Fruit fly (Drosophila melanogaster) whole organism, embryonic: ENCODE measurements around the gene Naam.

Experiments used
- ATbp ChIP-seq: fragments of 200-800 bp; sonication (Bioruptor generic); optimal IDR thresholded peaks from 2 replicates; lab custom pipeline; 2017; ENCODE audit warnings: missing biosample characterization, mild to moderate bottlenecking, missing genetic modification characterization, missing genetic modification reagents
- Abd-B ChIP-seq: fragments of 200-800 bp; sonication (Bioruptor generic); optimal IDR thresholded peaks from 2 replicates; lab custom pipeline; 2018; ENCODE audit warnings: missing biosample characterization, mild to moderate bottlenecking, missing genetic modification characterization, moderate library complexity
- Antp ChIP-seq: fragments of 200-800 bp; sonication (Bioruptor generic); optimal IDR thresholded peaks from 3 replicates; lab custom pipeline; 2016; ENCODE audit warnings: missing biosample characterization, missing genetic modification characterization
- Asciz ChIP-seq: fragments of 200-800 bp; sonication (Bioruptor generic); optimal IDR thresholded peaks from 2 replicates; lab custom pipeline; 2017; ENCODE audit warnings: missing biosample characterization, mild to moderate bottlenecking, missing genetic modification characterization, missing genetic modification reagents
- B-H2 ChIP-seq: fragments of 200-800 bp; sonication (Bioruptor generic); optimal IDR thresholded peaks from 2 replicates; lab custom pipeline; 2018; ENCODE audit warnings: missing biosample characterization, mild to moderate bottlenecking, missing genetic modification characterization
- CG15601 ChIP-seq: fragments of 200-800 bp; sonication (Bioruptor generic); optimal IDR thresholded peaks from 3 replicates; lab custom pipeline; 2019; ENCODE audit warnings: missing biosample characterization, mild to moderate bottlenecking, missing genetic modification characterization, moderate library complexity
- CG1647 ChIP-seq: fragments of 200-800 bp; sonication (Bioruptor generic); optimal IDR thresholded peaks from 3 replicates; lab custom pipeline; 2016; ENCODE audit warnings: missing biosample characterization, missing genetic modification characterization
- CG17829 ChIP-seq: fragments of 200-800 bp; optimal IDR thresholded peaks from 2 replicates; lab custom pipeline; 2019; ENCODE audit warnings: missing biosample characterization, mild to moderate bottlenecking, missing genetic modification characterization, moderate library complexity
- CG32767 ChIP-seq: fragments of 200-800 bp; sonication (Bioruptor generic); IDR thresholded peaks from 2 replicates; pipeline ENCODE4 v1.3.6; 2022; ENCODE audit warnings: missing biosample characterization, missing genetic modification characterization
- CG32772 ChIP-seq: fragments of 200-800 bp; sonication (Bioruptor generic); IDR thresholded peaks from 2 replicates; pipeline ENCODE4 v1.3.6; 2022; ENCODE audit warnings: missing biosample characterization, missing genetic modification characterization
- CG4730 ChIP-seq: fragments of 200-800 bp; sonication (Bioruptor generic); IDR thresholded peaks from 2 replicates; pipeline ENCODE4 v1.3.6; 2022; ENCODE audit warnings: missing biosample characterization, missing genetic modification characterization
- CG4854 ChIP-seq: fragments of 200-800 bp; sonication (Bioruptor generic); optimal IDR thresholded peaks from 2 replicates; lab custom pipeline; 2016; ENCODE audit warnings: missing biosample characterization, missing genetic modification characterization, inconsistent platforms
- CG5245 ChIP-seq: fragments of 200-800 bp; sonication (Bioruptor generic); optimal IDR thresholded peaks from 3 replicates; lab custom pipeline; 2016; ENCODE audit warnings: missing biosample characterization, missing genetic modification characterization
- CG5953 ChIP-seq: fragments of 200-800 bp; sonication (Bioruptor generic); IDR thresholded peaks from 2 replicates; pipeline ENCODE4 v1.3.6; 2022; ENCODE audit warnings: missing biosample characterization, missing genetic modification characterization
- CG6683 ChIP-seq: fragments of 200-800 bp; sonication (Bioruptor generic); optimal IDR thresholded peaks from 2 replicates; lab custom pipeline; 2017; ENCODE audit warnings: missing biosample characterization, mild to moderate bottlenecking, missing genetic modification characterization, missing genetic modification reagents
- CG6765 ChIP-seq: fragments of 200-800 bp; sonication (Bioruptor generic); optimal IDR thresholded peaks from 3 replicates; lab custom pipeline; 2017; ENCODE audit warnings: missing biosample characterization, mild to moderate bottlenecking, missing genetic modification characterization
- CG7839 ChIP-seq: fragments of 200-800 bp; sonication (Bioruptor generic); optimal IDR thresholded peaks from 3 replicates; lab custom pipeline; 2018; ENCODE audit warnings: missing biosample characterization, mild to moderate bottlenecking, missing genetic modification characterization, moderate library complexity
- CG8944 ChIP-seq: fragments of 200-800 bp; sonication (Bioruptor generic); optimal IDR thresholded peaks from 3 replicates; lab custom pipeline; 2016; ENCODE audit warnings: missing biosample characterization, missing genetic modification characterization
- CG9932 ChIP-seq: fragments of 200-800 bp; sonication (Bioruptor generic); IDR thresholded peaks from 2 replicates; pipeline ENCODE4 v1.3.6; 2022; ENCODE audit warnings: missing biosample characterization, missing genetic modification characterization
- HLH4C ChIP-seq: fragments of 200-800 bp; sonication (Bioruptor generic); IDR thresholded peaks from 3 replicates; pipeline ENCODE4 v1.3.6; 2022; ENCODE audit warnings: missing biosample characterization, missing genetic modification characterization; ENCODE audit not compliant: partially characterized antibody
- Hey ChIP-seq: fragments of 200-800 bp; sonication (Bioruptor generic); optimal IDR thresholded peaks from 3 replicates; lab custom pipeline; 2018; ENCODE audit warnings: missing biosample characterization, mild to moderate bottlenecking, missing genetic modification characterization
- HmgZ ChIP-seq: fragments of 200-800 bp; sonication (Bioruptor generic); optimal IDR thresholded peaks from 2 replicates; lab custom pipeline; 2018; ENCODE audit warnings: missing biosample characterization, mild to moderate bottlenecking, missing genetic modification characterization
- Hmx ChIP-seq: fragments of 200-800 bp; sonication (Bioruptor generic); optimal IDR thresholded peaks from 2 replicates; lab custom pipeline; 2016; ENCODE audit warnings: missing biosample characterization, missing genetic modification characterization
- Meics ChIP-seq: fragments of 200-800 bp; sonication (Bioruptor generic); optimal IDR thresholded peaks from 2 replicates; lab custom pipeline; 2017; ENCODE audit warnings: missing biosample characterization, mild to moderate bottlenecking, missing genetic modification characterization
- Nf-YB ChIP-seq: fragments of 200-800 bp; sonication (Bioruptor generic); optimal IDR thresholded peaks from 3 replicates; lab custom pipeline; 2019; ENCODE audit warnings: missing biosample characterization, mild to moderate bottlenecking, missing genetic modification characterization, moderate library complexity
- Oli ChIP-seq: fragments of 200-800 bp; sonication (Bioruptor generic); optimal IDR thresholded peaks from 2 replicates; lab custom pipeline; 2018; ENCODE audit warnings: missing biosample characterization, mild to moderate bottlenecking, missing genetic modification characterization, moderate library complexity
- Vsx1 ChIP-seq: fragments of 200-800 bp; sonication (Bioruptor generic); optimal IDR thresholded peaks from 2 replicates; lab custom pipeline; 2017; ENCODE audit warnings: missing biosample characterization, mild to moderate bottlenecking, missing genetic modification characterization, missing genetic modification reagents
- Xbp1 ChIP-seq: fragments of 200-800 bp; sonication (Bioruptor generic); optimal IDR thresholded peaks from 3 replicates; lab custom pipeline; 2016; ENCODE audit warnings: missing biosample characterization, mild to moderate bottlenecking, missing genetic modification characterization
- br ChIP-seq: fragments of >200 bp; optimal IDR thresholded peaks from 2 replicates; lab custom pipeline; 2017
- cad ChIP-seq: fragments of >200 bp; optimal IDR thresholded peaks from 2 replicates; lab custom pipeline; 2017; ENCODE audit warnings: missing biosample characterization, missing genetic modification characterization
- chm ChIP-seq: fragments of 200-800 bp; sonication (Bioruptor generic); IDR thresholded peaks from 2 replicates; pipeline ENCODE4 v1.3.6; 2022; ENCODE audit warnings: missing biosample characterization, missing genetic modification characterization
- dan ChIP-seq: fragments of 200-800 bp; sonication (Bioruptor generic); IDR thresholded peaks from 2 replicates; pipeline ENCODE4 v1.3.6; 2022; ENCODE audit warnings: missing biosample characterization, missing genetic modification characterization
- dati ChIP-seq: fragments of 200-800 bp; sonication (Bioruptor generic); IDR thresholded peaks from 2 replicates; pipeline ENCODE4 v1.3.6; 2022; ENCODE audit warnings: missing biosample characterization, missing genetic modification characterization
- dm ChIP-seq: fragments of 200-800 bp; sonication (Bioruptor generic); optimal IDR thresholded peaks from 3 replicates; lab custom pipeline; 2016; ENCODE audit warnings: missing biosample characterization, missing genetic modification characterization
- dmrt99B ChIP-seq: fragments of 200-800 bp; sonication (Bioruptor generic); optimal IDR thresholded peaks from 2 replicates; lab custom pipeline; 2018; ENCODE audit warnings: missing biosample characterization, mild to moderate bottlenecking, missing genetic modification characterization, moderate library complexity
- exex ChIP-seq: fragments of 200-800 bp; sonication (Bioruptor generic); optimal IDR thresholded peaks from 4 replicates; lab custom pipeline; 2018; ENCODE audit warnings: missing biosample characterization, mild to moderate bottlenecking, missing genetic modification characterization, moderate library complexity
- fru ChIP-seq: fragments of >200 bp; optimal IDR thresholded peaks from 2 replicates; lab custom pipeline; 2017
- gce ChIP-seq: fragments of 200-800 bp; sonication (Bioruptor generic); IDR thresholded peaks from 3 replicates; pipeline ENCODE4 v1.3.6; 2022; ENCODE audit warnings: missing biosample characterization, missing genetic modification characterization
- inv ChIP-seq: fragments of 200-800 bp; sonication (Bioruptor generic); IDR thresholded peaks from 2 replicates; pipeline ENCODE4 v1.3.6; 2022; ENCODE audit warnings: missing biosample characterization, missing genetic modification characterization; ENCODE audit not compliant: partially characterized antibody
- kni ChIP-seq: fragments of 200-800 bp; sonication (Bioruptor generic); optimal IDR thresholded peaks from 3 replicates; lab custom pipeline; 2017; ENCODE audit warnings: mild to moderate bottlenecking, missing biosample characterization, missing genetic modification reagents, missing genetic modification characterization
- lbe ChIP-seq: fragments of 200-800 bp; sonication (Bioruptor generic); optimal IDR thresholded peaks from 2 replicates; lab custom pipeline; 2016; ENCODE audit warnings: missing biosample characterization, mild to moderate bottlenecking, missing genetic modification characterization
- pb ChIP-seq: fragments of 200-800 bp; sonication (Bioruptor generic); optimal IDR thresholded peaks from 3 replicates; lab custom pipeline; 2016; ENCODE audit warnings: missing biosample characterization, missing genetic modification characterization
- peb ChIP-seq: fragments of 200-800 bp; sonication (Bioruptor generic); IDR thresholded peaks from 2 replicates; pipeline ENCODE4 v1.3.6; 2022; ENCODE audit warnings: missing biosample characterization, missing genetic modification characterization
- phol ChIP-seq: fragments of 200-800 bp; sonication (Bioruptor generic); optimal IDR thresholded peaks from 3 replicates; lab custom pipeline; 2018; ENCODE audit warnings: missing biosample characterization, mild to moderate bottlenecking, missing genetic modification characterization, moderate library complexity
- row ChIP-seq: fragments of 200-800 bp; sonication (Bioruptor generic); IDR thresholded peaks from 3 replicates; pipeline ENCODE4 v1.3.6; 2022; ENCODE audit warnings: missing biosample characterization, missing genetic modification characterization
- schlank ChIP-seq: fragments of 200-800 bp; sonication (Bioruptor generic); optimal IDR thresholded peaks from 2 replicates; lab custom pipeline; 2018; ENCODE audit warnings: missing biosample characterization, mild to moderate bottlenecking, missing genetic modification characterization
- shn ChIP-seq: fragments of 200-800 bp; sonication (Bioruptor generic); optimal IDR thresholded peaks from 3 replicates; lab custom pipeline; 2016; ENCODE audit warnings: missing biosample characterization, missing genetic modification characterization
- slbo ChIP-seq: fragments of 200-800 bp; sonication (Bioruptor generic); IDR thresholded peaks from 2 replicates; pipeline ENCODE4 v1.3.6; 2022; ENCODE audit warnings: missing biosample characterization, missing genetic modification characterization
- ssp ChIP-seq: fragments of 200-800 bp; sonication (Bioruptor generic); IDR thresholded peaks from 2 replicates; pipeline ENCODE4 v1.3.6; 2022; ENCODE audit warnings: missing biosample characterization, missing genetic modification characterization
- toy ChIP-seq: fragments of 200-800 bp; sonication (Bioruptor generic); IDR thresholded peaks from 2 replicates; pipeline ENCODE4 v1.3.6; 2022; ENCODE audit warnings: missing biosample characterization, missing genetic modification characterization
- unpg ChIP-seq: fragments of 200-800 bp; sonication (Bioruptor generic); optimal IDR thresholded peaks from 3 replicates; lab custom pipeline; 2018; ENCODE audit warnings: missing biosample characterization, mild to moderate bottlenecking, missing genetic modification characterization, moderate library complexity

Gene Naam

dm6 chr3R:19648289-19648916 lies 22.8 kb upstream of the Naam start, which contains the start of the genes CG6195 and CG31220 (continued):
- TF ChIP-seq CG5245 (GFP tag; lab: Kevin White, UChicago) (peak; percentile 89), kni (GFP tag; lab: Kevin White, UChicago) (peak; percentile 10), Antp (GFP tag; lab: Kevin White, UChicago) (peak; percentile 13), CG8944 (GFP tag; lab: Kevin White, UChicago) (no peak), ssp (GFP tag; lab: Robert Waterston, UW) (0 out of 2 replicates have a peak, but pooled peaks have one; percentile 22), dan (no peak), dm (GFP tag; lab: Kevin White, UChicago) (no peak), row (GFP tag; lab: Robert Waterston, UW) (no peak), HLH4C (GFP tag; lab: Robert Waterston, UW) (no peak), gce (GFP tag; lab: Robert Waterston, UW) (no peak), slbo (GFP tag; lab: Robert Waterston, UW) (peak; percentile 33; the same call in 1 of the 2 replicates), CG32767 (GFP tag; lab: Robert Waterston, UW) (0 out of 2 replicates have a peak, but pooled peaks have one; percentile 35), CG6683 (GFP tag; lab: Kevin White, UChicago) (no peak), dati (GFP tag; lab: Robert Waterston, UW) (no peak), Nf-YB (GFP tag; lab: Kevin White, UChicago) (no peak), shn (GFP tag; lab: Kevin White, UChicago) (no peak), pb (GFP tag; lab: Kevin White, UChicago) (no peak), Hmx (GFP tag; lab: Kevin White, UChicago) (no peak), B-H2 (no peak), CG9932 (GFP tag; lab: Robert Waterston, UW) (no peak), inv (GFP tag; lab: Robert Waterston, UW) (no peak), CG17829 (peak; percentile 8), fru (lab: Kevin White, UChicago) (no peak), lbe (no peak), CG7839 (tag; lab: Kevin White, UChicago) (peak; percentile 23), Vsx1 (GFP tag; lab: Kevin White, UChicago) (no peak), Oli (tag; lab: Kevin White, UChicago) (no peak), phol (no peak), chm (GFP tag; lab: Robert Waterston, UW) (no peak), Xbp1 (GFP tag; lab: Kevin White, UChicago) (peak; percentile 44), CG1647 (GFP tag; lab: Kevin White, UChicago) (no peak), HmgZ (tag; lab: Kevin White, UChicago) (peak; percentile 27), CG32772 (0 out of 2 replicates have a peak, but pooled peaks have one; percentile 9), CG5953 (GFP tag; lab: Robert Waterston, UW) (0 out of 2 replicates have a peak, but pooled peaks have one; percentile 35), br (lab: Kevin White, UChicago) (no peak), Asciz (GFP tag; lab: Kevin White, UChicago) (no peak), CG4854 (GFP tag; lab: Kevin White, UChicago) (no peak), dmrt99B (tag; lab: Kevin White, UChicago) (no peak), CG15601 (peak; percentile 6), exex (no peak), ATbp (GFP tag; lab: Kevin White, UChicago) (no peak), toy (GFP tag; lab: Robert Waterston, UW) (peak; percentile 46), Abd-B (no peak), CG6765 (GFP tag; lab: Kevin White, UChicago) (no peak), unpg (GFP tag; lab: Kevin White, UChicago) (no peak), cad (no peak), CG4730 (GFP tag; lab: Robert Waterston, UW) (no peak), schlank (tag; lab: Kevin White, UChicago) (no peak), Hey (tag; lab: Kevin White, UChicago) (no peak), Meics (GFP tag; lab: Kevin White, UChicago) (no peak), peb (GFP tag; lab: Robert Waterston, UW) (no peak)
